Fruit fly (Drosophila melanogaster) whole organism, embryonic: ENCODE results near the gene NaPi-III.
A peak's percentile ranks its signal among the peaks of the same experiment; 100 is the strongest.

Source experiments
- Bgb ChIP-seq: fragments of 200-800 bp; sonication (Bioruptor generic); IDR thresholded peaks from 2 replicates; pipeline ENCODE4 v1.3.6; 2022; ENCODE audit warnings: missing biosample characterization, missing genetic modification characterization; ENCODE audit not compliant: partially characterized antibody
- CG10267 ChIP-seq: fragments of 200-800 bp; sonication (Bioruptor generic); optimal IDR thresholded peaks from 2 replicates; lab custom pipeline; 2018; ENCODE audit warnings: missing biosample characterization, mild to moderate bottlenecking, missing genetic modification characterization, moderate library complexity
- CG11085 ChIP-seq: fragments of 200-800 bp; sonication (Bioruptor generic); IDR thresholded peaks from 2 replicates; pipeline ENCODE4 v1.3.6; 2022; ENCODE audit warnings: missing biosample characterization, missing genetic modification characterization
- CG11093 ChIP-seq: fragments of 200-800 bp; sonication (Bioruptor generic); IDR thresholded peaks from 3 replicates; pipeline ENCODE4 v1.3.6; 2022; ENCODE audit warnings: missing biosample characterization, missing genetic modification characterization
- CG12236 ChIP-seq: fragments of 200-800 bp; sonication (Bioruptor generic); optimal IDR thresholded peaks from 2 replicates; lab custom pipeline; 2016; ENCODE audit warnings: missing biosample characterization, missing genetic modification characterization
- CG12299 ChIP-seq: fragments of 200-800 bp; sonication (Bioruptor generic); optimal IDR thresholded peaks from 2 replicates; lab custom pipeline; 2018; ENCODE audit warnings: missing biosample characterization, mild to moderate bottlenecking, missing genetic modification characterization
- CG15073 ChIP-seq: fragments of 200-800 bp; sonication (Bioruptor generic); optimal IDR thresholded peaks from 2 replicates; lab custom pipeline; 2016; ENCODE audit warnings: missing biosample characterization, missing genetic modification characterization
- CG1602 ChIP-seq: fragments of 200-800 bp; sonication (Bioruptor generic); optimal IDR thresholded peaks from 3 replicates; lab custom pipeline; 2016; ENCODE audit warnings: missing biosample characterization, missing genetic modification characterization
- CG2875 ChIP-seq: fragments of 200-800 bp; sonication (Bioruptor generic); optimal IDR thresholded peaks from 2 replicates; lab custom pipeline; 2017; ENCODE audit warnings: missing biosample characterization, mild to moderate bottlenecking, missing genetic modification characterization, missing genetic modification reagents
- CG3995 ChIP-seq: fragments of 200-800 bp; sonication (Bioruptor generic); optimal IDR thresholded peaks from 3 replicates; lab custom pipeline; 2016; ENCODE audit warnings: missing biosample characterization, missing genetic modification characterization
- CG5245 ChIP-seq: fragments of 200-800 bp; sonication (Bioruptor generic); optimal IDR thresholded peaks from 3 replicates; lab custom pipeline; 2016; ENCODE audit warnings: missing biosample characterization, missing genetic modification characterization
- CG6175 ChIP-seq: fragments of 200-800 bp; sonication (Bioruptor generic); IDR thresholded peaks from 3 replicates; pipeline ENCODE4 v1.3.6; 2022; ENCODE audit warnings: missing biosample characterization, missing genetic modification characterization
- CG9437 ChIP-seq: fragments of 200-800 bp; sonication (Bioruptor generic); optimal IDR thresholded peaks from 2 replicates; lab custom pipeline; 2018; ENCODE audit warnings: missing biosample characterization, mild to moderate bottlenecking, missing genetic modification characterization
- CkIIα-i1 ChIP-seq: fragments of 200-800 bp; sonication (Bioruptor generic); IDR thresholded peaks from 2 replicates; pipeline ENCODE4 v1.3.6; 2022; ENCODE audit warnings: missing biosample characterization, missing genetic modification characterization
- D ChIP-seq, 2 experiments: fragments of 200-800 bp in 1 of 2; fragments of >200 bp in 1 of 2; sonication (Bioruptor generic) in 1 of 2; optimal IDR thresholded peaks; 2 replicates in 1 of 2; 3 replicates in 1 of 2; lab custom pipeline; 2017; ENCODE audit warnings: mild to moderate bottlenecking in 1 of 2, missing biosample characterization in 1 of 2, missing genetic modification characterization in 1 of 2, missing genetic modification reagents in 1 of 2
- Dip2 ChIP-seq: fragments of 200-800 bp; sonication (Bioruptor generic); IDR thresholded peaks from 2 replicates; pipeline ENCODE4 v1.3.6; 2022; ENCODE audit warnings: missing biosample characterization, missing genetic modification characterization
- Dp ChIP-seq: fragments of 200-800 bp; sonication (Bioruptor generic); optimal IDR thresholded peaks from 2 replicates; lab custom pipeline; 2018; ENCODE audit warnings: missing biosample characterization, mild to moderate bottlenecking, missing genetic modification characterization, moderate library complexity
- Fer1 ChIP-seq: fragments of 200-800 bp; sonication (Bioruptor generic); optimal IDR thresholded peaks from 2 replicates; lab custom pipeline; 2017; ENCODE audit warnings: missing biosample characterization, mild to moderate bottlenecking, missing genetic modification characterization
- Lpt ChIP-seq: fragments of >200 bp; optimal IDR thresholded peaks from 2 replicates; lab custom pipeline; 2018; ENCODE audit warnings: missing biosample characterization, missing genetic modification characterization
- MBD-R2 ChIP-seq: fragments of 200-800 bp; sonication (Bioruptor generic); IDR thresholded peaks from 2 replicates; pipeline ENCODE4 v1.3.6; 2022; ENCODE audit warnings: missing biosample characterization, missing genetic modification characterization
- MTF-1 ChIP-seq: fragments of 200-800 bp; sonication (Bioruptor generic); optimal IDR thresholded peaks from 2 replicates; lab custom pipeline; 2018; ENCODE audit warnings: missing biosample characterization, mild to moderate bottlenecking, missing genetic modification characterization, borderline replicate concordance
- Med ChIP-seq: fragments of 200-800 bp; sonication (Bioruptor generic); peaks from one replicate; lab custom pipeline; 2016; ENCODE audit warnings: missing biosample characterization, missing genetic modification characterization, mild to moderate bottlenecking, inconsistent platforms, moderate library complexity
- Oli ChIP-seq: fragments of 200-800 bp; sonication (Bioruptor generic); optimal IDR thresholded peaks from 2 replicates; lab custom pipeline; 2018; ENCODE audit warnings: missing biosample characterization, mild to moderate bottlenecking, missing genetic modification characterization, moderate library complexity
- Optix ChIP-seq: fragments of 200-800 bp; sonication (Bioruptor generic); IDR thresholded peaks from 3 replicates; pipeline ENCODE4 v1.3.6; 2022; ENCODE audit warnings: missing biosample characterization, missing genetic modification characterization
- Poxn ChIP-seq: fragments of 200-800 bp; sonication (Bioruptor generic); IDR thresholded peaks from 2 replicates; pipeline ENCODE4 v1.3.6; 2022; ENCODE audit warnings: missing biosample characterization, missing genetic modification characterization
- Trl ChIP-seq, 3 experiments: fragments of >200 bp in 2 of 3; fragments of 200-800 bp in 1 of 3; sonication (Bioruptor generic) in 1 of 3; optimal IDR thresholded peaks; 2 replicates in 1 of 3; 3 replicates in 2 of 3; lab custom pipeline; 2016 to 2017; ENCODE audit warnings: missing biosample characterization in 1 of 3, missing genetic modification characterization in 1 of 3
- al ChIP-seq: fragments of 200-800 bp; sonication (Bioruptor generic); IDR thresholded peaks from 2 replicates; pipeline ENCODE4 v1.3.6; 2022; ENCODE audit warnings: missing biosample characterization, missing genetic modification characterization
- bsh ChIP-seq, 2 experiments: fragments of 200-800 bp; sonication (Bioruptor generic); optimal IDR thresholded peaks; 2 replicates each; lab custom pipeline; 2017 to 2018; ENCODE audit warnings: mild to moderate bottlenecking in 2 of 2, missing biosample characterization in 2 of 2, missing genetic modification characterization in 2 of 2, moderate library complexity in 1 of 2
- crp ChIP-seq, 2 experiments: fragments of 200-800 bp; sonication (Bioruptor generic); optimal IDR thresholded peaks; 2 replicates in 1 of 2; 3 replicates in 1 of 2; lab custom pipeline; 2017; ENCODE audit warnings: missing biosample characterization in 2 of 2, missing genetic modification characterization in 2 of 2, mild to moderate bottlenecking in 1 of 2, moderate library complexity in 1 of 2
- dan ChIP-seq: fragments of 200-800 bp; sonication (Bioruptor generic); IDR thresholded peaks from 2 replicates; pipeline ENCODE4 v1.3.6; 2022; ENCODE audit warnings: missing biosample characterization, missing genetic modification characterization
- en ChIP-seq: fragments of 200-800 bp; sonication (Bioruptor generic); optimal IDR thresholded peaks from 2 replicates; lab custom pipeline; 2016; ENCODE audit warnings: missing biosample characterization, missing genetic modification characterization
- eve ChIP-seq, 2 experiments: fragments of >200 bp; optimal IDR thresholded peaks; 2 replicates each; lab custom pipeline; 2017; ENCODE audit warnings: missing biosample characterization in 2 of 2, missing genetic modification characterization in 2 of 2
- fd102C ChIP-seq: fragments of 200-800 bp; sonication (Bioruptor generic); optimal IDR thresholded peaks from 2 replicates; lab custom pipeline; 2018; ENCODE audit warnings: missing biosample characterization, mild to moderate bottlenecking, missing genetic modification characterization, moderate library complexity
- fu2 ChIP-seq: fragments of 200-800 bp; sonication (Bioruptor generic); optimal IDR thresholded peaks from 2 replicates; lab custom pipeline; 2016; ENCODE audit warnings: missing biosample characterization, missing genetic modification characterization
- gem ChIP-seq: fragments of 200-800 bp; sonication (Bioruptor generic); optimal IDR thresholded peaks from 2 replicates; lab custom pipeline; 2019; ENCODE audit warnings: missing biosample characterization, mild to moderate bottlenecking, missing genetic modification characterization, moderate library complexity
- h ChIP-seq: fragments of >200 bp; optimal IDR thresholded peaks from 2 replicates; lab custom pipeline; 2017
- lab ChIP-seq: fragments of 200-800 bp; sonication (Bioruptor generic); optimal IDR thresholded peaks from 3 replicates; lab custom pipeline; 2017; ENCODE audit warnings: missing biosample characterization, missing genetic modification characterization, mild to moderate bottlenecking, moderate library complexity, missing genetic modification reagents
- lola ChIP-seq, 3 experiments: fragments of >200 bp in 2 of 3; fragments of 200-800 bp in 1 of 3; sonication (Bioruptor generic) in 1 of 3; optimal IDR thresholded peaks; 2 replicates each; lab custom pipeline; 2017 to 2019; ENCODE audit warnings: missing biosample characterization in 3 of 3, missing genetic modification characterization in 3 of 3, mild to moderate bottlenecking in 1 of 3, moderate library complexity in 1 of 3
- mirr ChIP-seq: fragments of 200-800 bp; sonication (Bioruptor generic); optimal IDR thresholded peaks from 3 replicates; lab custom pipeline; 2018; ENCODE audit warnings: missing biosample characterization, mild to moderate bottlenecking, missing genetic modification characterization
- org-1 ChIP-seq: fragments of 200-800 bp; sonication (Bioruptor generic); optimal IDR thresholded peaks from 2 replicates; lab custom pipeline; 2017; ENCODE audit warnings: missing biosample characterization, missing genetic modification characterization
- sima ChIP-seq: fragments of 200-800 bp; sonication (Bioruptor generic); optimal IDR thresholded peaks from 2 replicates; lab custom pipeline; 2016; ENCODE audit warnings: missing biosample characterization, missing genetic modification characterization
- sna ChIP-seq: fragments of 200-800 bp; sonication (Bioruptor generic); IDR thresholded peaks from 2 replicates; pipeline ENCODE4 v1.3.6; 2022; ENCODE audit warnings: missing biosample characterization, missing genetic modification characterization; ENCODE audit not compliant: partially characterized antibody
- toy ChIP-seq: fragments of 200-800 bp; sonication (Bioruptor generic); IDR thresholded peaks from 2 replicates; pipeline ENCODE4 v1.3.6; 2022; ENCODE audit warnings: missing biosample characterization, missing genetic modification characterization
- tup ChIP-seq: fragments of 200-800 bp; sonication (Bioruptor generic); optimal IDR thresholded peaks from 2 replicates; lab custom pipeline; 2016; ENCODE audit warnings: missing biosample characterization, mild to moderate bottlenecking, missing genetic modification characterization, moderate library complexity
- unc-4 ChIP-seq: fragments of 200-800 bp; sonication (Bioruptor generic); IDR thresholded peaks from 2 replicates; pipeline ENCODE4 v1.3.6; 2022; ENCODE audit warnings: missing biosample characterization, missing genetic modification characterization; ENCODE audit not compliant: partially characterized antibody
- vfl ChIP-seq: fragments of 200-800 bp; sonication (Bioruptor generic); optimal IDR thresholded peaks from 2 replicates; lab custom pipeline; 2016; ENCODE audit warnings: missing biosample characterization, missing genetic modification characterization
- wor ChIP-seq: fragments of 200-800 bp; sonication (Bioruptor generic); IDR thresholded peaks from 2 replicates; pipeline ENCODE4 v1.3.6; 2022; ENCODE audit warnings: missing biosample characterization, missing genetic modification characterization
- z ChIP-seq: fragments of 200-800 bp; sonication (Bioruptor generic); IDR thresholded peaks from 3 replicates; pipeline ENCODE4 v1.3.6; 2022; ENCODE audit warnings: missing biosample characterization, missing genetic modification characterization

NaPi-III gene

DNA sequence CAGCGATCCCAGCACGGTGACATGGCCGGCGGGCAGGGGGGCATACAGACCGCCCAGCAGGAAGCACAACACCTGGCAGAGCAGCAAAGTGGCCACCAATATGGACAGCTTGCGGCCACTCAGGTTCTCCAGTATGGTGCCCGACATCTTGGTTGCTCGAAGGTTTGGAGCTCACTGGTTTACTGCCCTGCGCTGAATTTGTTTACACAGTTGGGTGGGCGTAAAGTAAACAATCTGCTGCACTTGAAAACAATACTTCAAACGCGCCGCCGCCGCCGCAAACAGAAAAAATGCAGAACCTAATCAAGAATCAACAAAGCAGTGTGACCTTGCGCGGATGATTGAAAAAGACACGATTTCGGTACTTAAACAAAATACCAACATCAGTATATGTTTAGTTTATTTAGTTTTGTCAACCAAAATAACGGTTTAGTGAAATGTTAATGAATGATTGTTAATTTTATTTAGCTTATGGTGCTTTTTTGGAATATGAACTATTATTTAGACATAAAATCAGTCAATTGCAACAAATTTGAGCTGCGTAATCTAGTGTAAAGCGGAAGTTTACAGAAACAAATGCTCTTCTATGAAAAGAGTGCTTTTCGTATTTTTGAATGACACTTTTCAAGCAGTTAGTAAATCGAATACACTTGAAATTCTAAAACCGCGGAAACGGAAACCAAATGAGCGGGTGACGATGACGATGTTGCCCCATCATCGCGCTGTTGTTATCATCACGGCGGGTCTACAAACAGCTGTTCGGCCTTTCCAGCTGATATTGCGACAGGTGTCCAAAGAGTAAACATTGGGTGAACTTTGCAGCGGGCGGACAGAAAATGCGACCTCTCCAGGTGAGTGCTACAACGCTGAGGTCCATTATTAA is 46.4 kb downstream of the NaPi-III start, which contains the start of the genes wls and Adck5 (continued):
- TF ChIP-seq lab (peak; percentile 85), lola (GFP tag; optimal IDR thresholded peaks at IDR 0.05; lab: Kevin White, UChicago) (no peak), Optix (GFP tag; lab: Robert Waterston, UW) (no peak), CG2875 (GFP tag; lab: Kevin White, UChicago) (peak; percentile 25), MTF-1 (GFP tag; lab: Kevin White, UChicago) (peak; percentile 80), Lpt (GFP tag; lab: Kevin White, UChicago) (no peak), CG15073 (GFP tag; lab: Kevin White, UChicago) (no peak), sima (no peak), gem (no peak), Oli (tag; lab: Kevin White, UChicago) (no peak), crp (GFP tag; optimal IDR thresholded peaks at IDR 0.05; lab: Kevin White, UChicago) (peak; percentile 58 to 92), toy (GFP tag; lab: Robert Waterston, UW) (no peak), bsh (GFP tag; optimal IDR thresholded peaks at IDR 0.05; lab: Kevin White, UChicago) (peak in 1 of 2 experiments; percentile 42), CG5245 (no peak), z (no peak), mirr (peak; percentile 65), en (no peak), eve (GFP tag; optimal IDR thresholded peaks at IDR 0.05; lab: Kevin White, UChicago) (no peak), Dp (GFP tag; lab: Kevin White, UChicago) (peak; percentile 38), Bgb (GFP tag; lab: Robert Waterston, UW) (peak; percentile 24; the same call in 1 of the 2 replicates), Poxn (GFP tag; lab: Robert Waterston, UW) (no peak), dan (GFP tag; lab: Robert Waterston, UW) (no peak), fu2 (GFP tag; lab: Kevin White, UChicago) (peak; percentile 9), D (optimal IDR thresholded peaks at IDR 0.05; lab: Kevin White, UChicago) (no peak), D (GFP tag; optimal IDR thresholded peaks at IDR 0.05; lab: Kevin White, UChicago) (no peak), CG11085 (GFP tag; lab: Robert Waterston, UW) (no peak), CG12299 (tag; lab: Kevin White, UChicago) (peak; percentile 46), h (lab: Kevin White, UChicago) (no peak), Fer1 (GFP tag; lab: Kevin White, UChicago) (no peak), unc-4 (GFP tag; lab: Robert Waterston, UW) (no peak), CG3995 (peak; percentile 68), CkIIα-i1 (GFP tag; lab: Robert Waterston, UW) (no peak), sna (GFP tag; lab: Robert Waterston, UW) (peak; percentile 31; the same call in 1 of the 2 replicates), org-1 (peak; percentile 25), tup (GFP tag; lab: Kevin White, UChicago) (no peak), Trl (optimal IDR thresholded peaks at IDR 0.05; lab: Kevin White, UChicago) (no peak), Trl (GFP tag; optimal IDR thresholded peaks at IDR 0.05; lab: Kevin White, UChicago) (peak; percentile 23), CG11093 (GFP tag; lab: Robert Waterston, UW) (no peak), wor (no peak), al (no peak), CG1602 (no peak), CG12236 (GFP tag; lab: Kevin White, UChicago) (peak; percentile 38), Med (GFP tag; lab: Kevin White, UChicago) (peak; percentile 93), CG10267 (peak; percentile 52), MBD-R2 (peak; percentile 76), fd102C (GFP tag; lab: Kevin White, UChicago) (no peak), vfl (GFP tag; lab: Kevin White, UChicago) (peak; percentile 3), CG6175 (GFP tag; lab: Robert Waterston, UW) (no peak), CG9437 (GFP tag; lab: Kevin White, UChicago) (peak; percentile 56), Dip2 (GFP tag; lab: Robert Waterston, UW) (no peak)
